Worm (Caenorhabditis elegans) whole organism, L2 larva: Measurements from ENCODE around the gene egl-20.

ENCODE experiments used
- C34F6.9 ChIP-seq: fragments of 150-350 bp; optimal IDR thresholded peaks from 2 replicates; lab custom pipeline; 2014; ENCODE audit warnings: missing biosample characterization, missing genetic modification characterization
- ceh-16 ChIP-seq: fragments of 150-350 bp; optimal IDR thresholded peaks from 2 replicates; lab custom pipeline; 2014; ENCODE audit warnings: missing biosample characterization, missing genetic modification characterization
- egl-27 ChIP-seq: sonication (generic microtip); optimal IDR thresholded peaks from 3 replicates; lab custom pipeline; 2017; ENCODE audit warnings: missing biosample characterization, missing genetic modification reagents, missing genetic modification characterization
- elt-1 ChIP-seq: fragments of 150-350 bp; optimal IDR thresholded peaks from 2 replicates; lab custom pipeline; 2014; ENCODE audit warnings: missing biosample characterization, missing genetic modification characterization
- lin-39 ChIP-seq: fragments of 150-350 bp; optimal IDR thresholded peaks from 2 replicates; lab custom pipeline; 2014; ENCODE audit warnings: missing biosample characterization, missing genetic modification reagents, missing genetic modification characterization
- nhr-11 ChIP-seq: fragments of 150-350 bp; optimal IDR thresholded peaks from 2 replicates; lab custom pipeline; 2014; ENCODE audit warnings: missing biosample characterization, missing genetic modification characterization
- nhr-25 ChIP-seq: fragments of 150-350 bp; sonication (generic microtip); optimal IDR thresholded peaks from 3 replicates; lab custom pipeline; 2014; ENCODE audit warnings: missing biosample characterization, missing genetic modification characterization
- unc-62 ChIP-seq: fragments of 150-350 bp; optimal IDR thresholded peaks from 2 replicates; lab custom pipeline; 2014; ENCODE audit warnings: missing biosample characterization, missing genetic modification reagents, missing genetic modification characterization
- ztf-4 ChIP-seq: fragments of 150-350 bp; optimal IDR thresholded peaks from 2 replicates; lab custom pipeline; 2014; ENCODE audit warnings: missing biosample characterization, missing genetic modification characterization

ce11 chrIV:9833337-9833736 is 18.0 kb upstream of the egl-20 start:
- TF ChIP-seq unc-62 (GFP tag; lab: Kevin White, UChicago) (no peak), elt-1 (tag; lab: Kevin White, UChicago) (no peak), ztf-4 (tag; lab: Kevin White, UChicago) (no peak), egl-27 (tag; lab: Kevin White, UChicago) (no peak), ceh-16 (no peak), nhr-11 (tag; lab: Kevin White, UChicago) (no peak), C34F6.9 (no peak), nhr-25 (tag; lab: Kevin White, UChicago) (no peak), lin-39 (tag; lab: Kevin White, UChicago) (no peak)
